Worm (Caenorhabditis elegans): ENCODE results near the gene spp-13.

- no peak for TF ChIP-seq dao-5 (tag; optimal IDR thresholded peaks at IDR 0.05)
- no peak for TF ChIP-seq him-1 (tag; optimal IDR thresholded peaks at IDR 0.05)
- TF ChIP-seq W03F9.2 (tag; optimal IDR thresholded peaks at IDR 0.05), result no peak
Measured at ce11 chrX:8440001-8440735, 21.8 kb upstream of the spp-13 start.
